Fruit fly (Drosophila melanogaster) whole organism, embryonic: Measurements from ENCODE around the gene mnd.

Experiments used
- Abd-B ChIP-seq: fragments of 200-800 bp; sonication (Bioruptor generic); optimal IDR thresholded peaks from 2 replicates; lab custom pipeline; 2018; ENCODE audit warnings: missing biosample characterization, mild to moderate bottlenecking, missing genetic modification characterization, moderate library complexity
- CG10462 ChIP-seq: fragments of 200-800 bp; sonication (Bioruptor generic); optimal IDR thresholded peaks from 2 replicates; lab custom pipeline; 2016; ENCODE audit warnings: missing biosample characterization, missing genetic modification characterization
- CG11093 ChIP-seq: fragments of 200-800 bp; sonication (Bioruptor generic); IDR thresholded peaks from 3 replicates; pipeline ENCODE4 v1.3.6; 2022; ENCODE audit warnings: missing biosample characterization, missing genetic modification characterization
- CG12104 ChIP-seq: fragments of 200-800 bp; sonication (Bioruptor generic); optimal IDR thresholded peaks from 3 replicates; lab custom pipeline; 2016; ENCODE audit warnings: missing biosample characterization, missing genetic modification characterization
- CG12219 ChIP-seq: fragments of 200-800 bp; sonication (Bioruptor generic); optimal IDR thresholded peaks from 3 replicates; lab custom pipeline; 2018; ENCODE audit warnings: missing biosample characterization, mild to moderate bottlenecking, missing genetic modification characterization
- CG12299 ChIP-seq: fragments of 200-800 bp; sonication (Bioruptor generic); optimal IDR thresholded peaks from 2 replicates; lab custom pipeline; 2018; ENCODE audit warnings: missing biosample characterization, mild to moderate bottlenecking, missing genetic modification characterization
- CG13624 ChIP-seq: fragments of 200-800 bp; sonication (Bioruptor generic); optimal IDR thresholded peaks from 2 replicates; lab custom pipeline; 2016; ENCODE audit warnings: missing biosample characterization, missing genetic modification characterization
- CG1529 ChIP-seq: fragments of 200-800 bp; sonication (Bioruptor generic); optimal IDR thresholded peaks from 3 replicates; lab custom pipeline; 2018; ENCODE audit warnings: missing biosample characterization, missing genetic modification characterization
- CG15479 ChIP-seq: fragments of 200-800 bp; sonication (Bioruptor generic); optimal IDR thresholded peaks from 3 replicates; lab custom pipeline; 2019; ENCODE audit warnings: missing biosample characterization, mild to moderate bottlenecking, missing genetic modification characterization, moderate library complexity
- CG2116 ChIP-seq: fragments of 200-800 bp; sonication (Bioruptor generic); optimal IDR thresholded peaks from 3 replicates; lab custom pipeline; 2018; ENCODE audit warnings: missing biosample characterization, mild to moderate bottlenecking, missing genetic modification characterization
- CG31441 ChIP-seq: fragments of 200-800 bp; sonication (Bioruptor generic); IDR thresholded peaks from 2 replicates; pipeline ENCODE4 v1.3.6; 2022; ENCODE audit warnings: missing biosample characterization, missing genetic modification characterization
- CG33557 ChIP-seq: fragments of 200-800 bp; sonication (Bioruptor generic); optimal IDR thresholded peaks from 2 replicates; lab custom pipeline; 2019; ENCODE audit warnings: missing biosample characterization, mild to moderate bottlenecking, missing genetic modification characterization, moderate library complexity
- CG4730 ChIP-seq: fragments of 200-800 bp; sonication (Bioruptor generic); IDR thresholded peaks from 2 replicates; pipeline ENCODE4 v1.3.6; 2022; ENCODE audit warnings: missing biosample characterization, missing genetic modification characterization
- CG5245 ChIP-seq: fragments of 200-800 bp; sonication (Bioruptor generic); optimal IDR thresholded peaks from 3 replicates; lab custom pipeline; 2016; ENCODE audit warnings: missing biosample characterization, missing genetic modification characterization
- CG6765 ChIP-seq: fragments of 200-800 bp; sonication (Bioruptor generic); optimal IDR thresholded peaks from 3 replicates; lab custom pipeline; 2017; ENCODE audit warnings: missing biosample characterization, mild to moderate bottlenecking, missing genetic modification characterization
- CG6813 ChIP-seq: fragments of 200-800 bp; sonication (Bioruptor generic); optimal IDR thresholded peaks from 2 replicates; lab custom pipeline; 2017; ENCODE audit warnings: missing biosample characterization, missing genetic modification characterization, mild to moderate bottlenecking, moderate library complexity, missing genetic modification reagents
- CG7786 ChIP-seq: fragments of 200-800 bp; sonication (Bioruptor generic); optimal IDR thresholded peaks from 2 replicates; lab custom pipeline; 2016; ENCODE audit warnings: missing biosample characterization, missing genetic modification characterization
- CG8281 ChIP-seq: fragments of 200-800 bp; sonication (Bioruptor generic); optimal IDR thresholded peaks from 2 replicates; lab custom pipeline; 2018; ENCODE audit warnings: missing biosample characterization, mild to moderate bottlenecking, missing genetic modification characterization, moderate library complexity
- CG8478 ChIP-seq: fragments of >200 bp; optimal IDR thresholded peaks from 2 replicates; lab custom pipeline; 2018
- CHES-1-like ChIP-seq: fragments of 200-800 bp; sonication (Bioruptor generic); optimal IDR thresholded peaks from 2 replicates; lab custom pipeline; 2016; ENCODE audit warnings: missing biosample characterization, missing genetic modification characterization
- Hr3 ChIP-seq: fragments of 200-800 bp; sonication (Bioruptor generic); optimal IDR thresholded peaks from 3 replicates; lab custom pipeline; 2016; ENCODE audit warnings: missing biosample characterization, missing genetic modification characterization
- Kr ChIP-seq: fragments of 200-800 bp; sonication (Bioruptor generic); optimal IDR thresholded peaks from 2 replicates; lab custom pipeline; 2017; ENCODE audit warnings: missing biosample characterization, mild to moderate bottlenecking, missing genetic modification characterization
- Sox102F ChIP-seq: fragments of 200-800 bp; sonication (Bioruptor generic); optimal IDR thresholded peaks from 2 replicates; lab custom pipeline; 2018; ENCODE audit warnings: missing biosample characterization, mild to moderate bottlenecking, missing genetic modification characterization, moderate library complexity
- Spps ChIP-seq: fragments of 200-800 bp; sonication (Bioruptor generic); optimal IDR thresholded peaks from 2 replicates; lab custom pipeline; 2018; ENCODE audit warnings: missing biosample characterization, mild to moderate bottlenecking, missing genetic modification characterization
- Sry-β ChIP-seq: fragments of 200-800 bp; sonication (Bioruptor generic); optimal IDR thresholded peaks from 2 replicates; lab custom pipeline; 2018; ENCODE audit warnings: missing biosample characterization, mild to moderate bottlenecking, missing genetic modification characterization, moderate library complexity
- ase ChIP-seq: fragments of 200-800 bp; sonication (Bioruptor generic); IDR thresholded peaks from 3 replicates; pipeline ENCODE4 v1.3.6; 2022; ENCODE audit warnings: missing biosample characterization, missing genetic modification characterization
- bigmax ChIP-seq: fragments of 200-800 bp; sonication (Bioruptor generic); optimal IDR thresholded peaks from 2 replicates; lab custom pipeline; 2018; ENCODE audit warnings: missing biosample characterization, mild to moderate bottlenecking, missing genetic modification characterization
- btn ChIP-seq: fragments of 200-800 bp; sonication (Bioruptor generic); optimal IDR thresholded peaks from 2 replicates; lab custom pipeline; 2016; ENCODE audit warnings: missing biosample characterization, missing genetic modification characterization
- corto ChIP-seq: fragments of 200-800 bp; sonication (Bioruptor generic); optimal IDR thresholded peaks from 2 replicates; lab custom pipeline; 2016; ENCODE audit warnings: missing biosample characterization, mild to moderate bottlenecking, missing genetic modification characterization, moderate library complexity
- dan ChIP-seq: fragments of 200-800 bp; sonication (Bioruptor generic); IDR thresholded peaks from 2 replicates; pipeline ENCODE4 v1.3.6; 2022; ENCODE audit warnings: missing biosample characterization, missing genetic modification characterization
- dimm ChIP-seq: fragments of 200-800 bp; sonication (Bioruptor generic); IDR thresholded peaks from 2 replicates; pipeline ENCODE4 v1.3.6; 2022; ENCODE audit warnings: missing biosample characterization, missing genetic modification characterization
- emc ChIP-seq: fragments of 200-800 bp; sonication (Bioruptor generic); optimal IDR thresholded peaks from 2 replicates; lab custom pipeline; 2016; ENCODE audit warnings: missing biosample characterization, missing genetic modification characterization
- fd96Cb ChIP-seq: fragments of 200-800 bp; sonication (Bioruptor generic); optimal IDR thresholded peaks from 2 replicates; lab custom pipeline; 2018; ENCODE audit warnings: missing biosample characterization, mild to moderate bottlenecking, missing genetic modification characterization, moderate library complexity
- fu2 ChIP-seq: fragments of 200-800 bp; sonication (Bioruptor generic); optimal IDR thresholded peaks from 2 replicates; lab custom pipeline; 2016; ENCODE audit warnings: missing biosample characterization, missing genetic modification characterization
- gce ChIP-seq: fragments of 200-800 bp; sonication (Bioruptor generic); IDR thresholded peaks from 3 replicates; pipeline ENCODE4 v1.3.6; 2022; ENCODE audit warnings: missing biosample characterization, missing genetic modification characterization
- gcm ChIP-seq: fragments of 200-800 bp; sonication (Bioruptor generic); optimal IDR thresholded peaks from 2 replicates; lab custom pipeline; 2019; ENCODE audit warnings: missing biosample characterization, mild to moderate bottlenecking, missing genetic modification characterization, moderate library complexity
- grn ChIP-seq: fragments of 200-800 bp; sonication (Bioruptor generic); optimal IDR thresholded peaks from 3 replicates; lab custom pipeline; 2017; ENCODE audit warnings: missing biosample characterization, missing genetic modification characterization
- gsb-n ChIP-seq: fragments of 200-800 bp; sonication (Bioruptor generic); optimal IDR thresholded peaks from 3 replicates; lab custom pipeline; 2018; ENCODE audit warnings: missing biosample characterization, mild to moderate bottlenecking, missing genetic modification characterization
- ham ChIP-seq: fragments of 200-800 bp; sonication (Bioruptor generic); IDR thresholded peaks from 2 replicates; pipeline ENCODE4 v1.3.6; 2022; ENCODE audit warnings: missing biosample characterization, missing genetic modification characterization
- hb ChIP-seq: fragments of 200-800 bp; sonication (Bioruptor generic); IDR thresholded peaks from 3 replicates; pipeline ENCODE4 v1.3.6; 2022; ENCODE audit warnings: missing biosample characterization, missing genetic modification characterization; ENCODE audit not compliant: partially characterized antibody
- jing ChIP-seq: fragments of 200-800 bp; sonication (Bioruptor generic); optimal IDR thresholded peaks from 2 replicates; lab custom pipeline; 2018; ENCODE audit warnings: missing biosample characterization, mild to moderate bottlenecking, missing genetic modification characterization
- pan ChIP-seq, 4 experiments: fragments of >200 bp in 3 of 4; fragments of 200-800 bp in 1 of 4; sonication (Bioruptor generic) in 1 of 4; optimal IDR thresholded peaks in 3 of 4; IDR thresholded peaks in 1 of 4; 2 replicates each; pipeline versions ENCODE4 v1.3.6 to Lab custom; 2017 to 2022; ENCODE audit warnings: missing biosample characterization in 2 of 4, missing genetic modification characterization in 2 of 4, mixed read lengths in 1 of 4
- prd ChIP-seq, 3 experiments: fragments of >200 bp in 2 of 3; fragments of 200-800 bp in 1 of 3; sonication (Bioruptor generic) in 1 of 3; optimal IDR thresholded peaks in 2 of 3; IDR thresholded peaks in 1 of 3; 2 replicates in 2 of 3; 3 replicates in 1 of 3; pipeline versions ENCODE4 v1.3.6 to Lab custom; 2017 to 2022; ENCODE audit warnings: missing biosample characterization in 1 of 3, missing genetic modification characterization in 1 of 3
- rib ChIP-seq: fragments of 200-800 bp; sonication (Bioruptor generic); IDR thresholded peaks from 2 replicates; pipeline ENCODE4 v1.3.6; 2022; ENCODE audit warnings: missing biosample characterization, missing genetic modification characterization
- ro ChIP-seq: fragments of 200-800 bp; sonication (Bioruptor generic); IDR thresholded peaks from 2 replicates; pipeline ENCODE4 v1.3.6; 2022; ENCODE audit warnings: missing biosample characterization, missing genetic modification characterization
- row ChIP-seq: fragments of 200-800 bp; sonication (Bioruptor generic); IDR thresholded peaks from 3 replicates; pipeline ENCODE4 v1.3.6; 2022; ENCODE audit warnings: missing biosample characterization, missing genetic modification characterization
- sna ChIP-seq: fragments of 200-800 bp; sonication (Bioruptor generic); IDR thresholded peaks from 2 replicates; pipeline ENCODE4 v1.3.6; 2022; ENCODE audit warnings: missing biosample characterization, missing genetic modification characterization; ENCODE audit not compliant: partially characterized antibody
- so ChIP-seq: fragments of 200-800 bp; sonication (Bioruptor generic); IDR thresholded peaks from 3 replicates; pipeline ENCODE4 v1.3.6; 2022; ENCODE audit warnings: missing biosample characterization, missing genetic modification characterization
- unpg ChIP-seq: fragments of 200-800 bp; sonication (Bioruptor generic); optimal IDR thresholded peaks from 3 replicates; lab custom pipeline; 2018; ENCODE audit warnings: missing biosample characterization, mild to moderate bottlenecking, missing genetic modification characterization, moderate library complexity
- zen ChIP-seq: fragments of 200-800 bp; sonication (Bioruptor generic); optimal IDR thresholded peaks from 3 replicates; lab custom pipeline; 2018; ENCODE audit warnings: missing biosample characterization, mild to moderate bottlenecking, missing genetic modification characterization, moderate library complexity
- zfh1 ChIP-seq: fragments of 200-800 bp; sonication (Bioruptor generic); IDR thresholded peaks from 3 replicates; pipeline ENCODE4 v1.3.6; 2022; ENCODE audit warnings: missing biosample characterization, missing genetic modification characterization

mnd gene

dm6 chr3L:14961027-14961426 lies 23.9 kb upstream of the mnd start (continued):
- TF ChIP-seq CG15479 (GFP tag; lab: Kevin White, UChicago) = peak; percentile 89
- peak; percentile 44 for TF ChIP-seq gcm (GFP tag; lab: Kevin White, UChicago)
- TF ChIP-seq hb = no peak
- no peak for TF ChIP-seq ro
- TF ChIP-seq CG13624 (GFP tag; lab: Kevin White, UChicago) = no peak
- TF ChIP-seq CG1529 = no peak
- TF ChIP-seq pan (optimal IDR thresholded peaks at IDR 0.05; lab: Kevin White, UChicago) = no peak
- TF ChIP-seq pan (GFP tag; optimal IDR thresholded peaks at IDR 0.05 in 1 of 2, IDR thresholded peaks at IDR 0.05 in 1 of 2) = no peak
- peak; percentile 68 for TF ChIP-seq gsb-n (tag; lab: Kevin White, UChicago)
- no peak for TF ChIP-seq Sry-β (GFP tag; lab: Kevin White, UChicago)
- TF ChIP-seq CG6765 (GFP tag; lab: Kevin White, UChicago) = no peak
- peak; percentile 7 for TF ChIP-seq CG10462
- no peak for TF ChIP-seq prd (optimal IDR thresholded peaks at IDR 0.05; lab: Kevin White, UChicago)
- peak; percentile 76 for TF ChIP-seq prd (GFP tag; IDR thresholded peaks at IDR 0.05; lab: Robert Waterston, UW)
- no peak for TF ChIP-seq bigmax (GFP tag; lab: Kevin White, UChicago)
- no peak for TF ChIP-seq so
- TF ChIP-seq zfh1 (GFP tag; lab: Robert Waterston, UW) = no peak
- peak; percentile 14 for TF ChIP-seq Spps (tag; lab: Kevin White, UChicago)
- TF ChIP-seq CG2116 = no peak
- TF ChIP-seq Kr (GFP tag; lab: Kevin White, UChicago) = no peak
- no peak for TF ChIP-seq gce
- no peak for TF ChIP-seq CHES-1-like (GFP tag; lab: Kevin White, UChicago)
- TF ChIP-seq fu2 = no peak
- TF ChIP-seq btn (GFP tag; lab: Kevin White, UChicago) = no peak
- no peak for TF ChIP-seq dimm (GFP tag; lab: Robert Waterston, UW)
- TF ChIP-seq Abd-B (GFP tag; lab: Kevin White, UChicago) = no peak
- no peak for TF ChIP-seq jing (GFP tag; lab: Kevin White, UChicago)
- no peak for TF ChIP-seq rib (GFP tag; lab: Robert Waterston, UW)
- TF ChIP-seq CG33557 (GFP tag; lab: Kevin White, UChicago) = peak; percentile 61
- TF ChIP-seq emc (GFP tag; lab: Kevin White, UChicago) = no peak
- no peak for TF ChIP-seq CG7786 (GFP tag; lab: Kevin White, UChicago)
- no peak for TF ChIP-seq ham (GFP tag; lab: Robert Waterston, UW)
- TF ChIP-seq CG5245 = no peak
- no peak for TF ChIP-seq dan
- no peak for TF ChIP-seq CG11093 (GFP tag; lab: Robert Waterston, UW)
- no peak for TF ChIP-seq CG12299 (tag; lab: Kevin White, UChicago)
- TF ChIP-seq CG12104 (GFP tag; lab: Kevin White, UChicago) = no peak
- TF ChIP-seq CG8281 (tag; lab: Kevin White, UChicago) = no peak
- no peak for TF ChIP-seq corto (GFP tag; lab: Kevin White, UChicago)
- no peak for TF ChIP-seq CG12219 (GFP tag; lab: Kevin White, UChicago)
- peak; percentile 65 for TF ChIP-seq CG31441
- TF ChIP-seq CG6813 = no peak
- TF ChIP-seq Hr3 (GFP tag; lab: Kevin White, UChicago) = no peak
- peak; percentile 43 for TF ChIP-seq unpg
- TF ChIP-seq CG4730 (GFP tag; lab: Robert Waterston, UW) = no peak
- peak; percentile 29 for TF ChIP-seq fd96Cb
- TF ChIP-seq zen (tag; lab: Kevin White, UChicago) = peak; percentile 82
- TF ChIP-seq sna (GFP tag; lab: Robert Waterston, UW) = no peak
- TF ChIP-seq Sox102F (GFP tag; lab: Kevin White, UChicago) = no peak
- no peak for TF ChIP-seq grn (GFP tag; lab: Kevin White, UChicago)
- no peak for TF ChIP-seq row (GFP tag; lab: Robert Waterston, UW)
- no peak for TF ChIP-seq ase (GFP tag; lab: Robert Waterston, UW)
- no peak for TF ChIP-seq CG8478
